Worm (Caenorhabditis elegans): ENCODE data around the gene cpg-2.

Gene cpg-2

DNA sequence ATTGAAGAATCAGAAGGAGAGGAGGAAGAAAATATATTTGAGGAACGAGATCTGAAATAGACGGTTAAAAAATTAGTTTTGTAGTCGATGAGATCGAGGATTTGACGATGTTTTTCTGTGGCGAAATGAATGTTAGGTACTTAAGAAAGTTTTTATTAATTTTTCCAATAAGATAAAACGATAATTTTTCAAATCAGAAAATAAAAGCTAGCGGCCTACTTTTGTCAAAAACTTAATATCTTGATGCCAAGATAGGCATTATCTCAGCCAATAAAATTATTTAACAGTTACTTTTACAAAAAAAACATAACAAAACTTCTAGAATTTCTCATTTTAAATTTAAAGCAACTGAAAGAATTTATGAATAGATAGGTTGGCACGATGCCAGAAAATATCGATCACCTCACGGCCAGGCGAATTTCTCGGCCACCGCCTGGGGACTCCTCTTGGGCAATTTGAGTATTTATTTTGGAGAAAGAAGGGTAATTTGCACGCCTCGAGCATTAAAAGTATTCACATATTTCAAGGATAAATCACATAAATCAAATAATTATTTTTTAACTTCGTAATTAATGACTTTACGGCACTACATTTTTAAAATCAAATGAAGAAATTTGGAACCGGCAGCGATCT is 16.0 kb downstream of the cpg-2 start, which contains the start of gene fubl-2:
Gene fubl-2, minus strand, starts transcription at position 51 of the 633 bp plus-strand sequence.
- peak; percentile 26; the same call in 1 of the 2 replicates for TF ChIP-seq ceh-91 (GFP tag; IDR thresholded peaks at IDR 0.05)
- TF ChIP-seq fkh-3 (tag; optimal IDR thresholded peaks at IDR 0.05) = no peak
- TF ChIP-seq F23B12.7 (tag; optimal IDR thresholded peaks at IDR 0.05; ENCODE audit: insufficient read depth) = peak; percentile 27
- peak; percentile 39 for TF ChIP-seq lsl-1 (GFP tag; optimal IDR thresholded peaks at IDR 0.05)
- 0 out of 2 replicates have a peak, but pooled peaks have one; percentile 31 for TF ChIP-seq ceh-100 (GFP tag; IDR thresholded peaks at IDR 0.05)
- peak; percentile 62 for TF ChIP-seq ZK185.1 (tag; optimal IDR thresholded peaks at IDR 0.05; ENCODE audit: poor library complexity, severe bottlenecking)
- TF ChIP-seq rec-8 (tag; optimal IDR thresholded peaks at IDR 0.05) = peak in 1 of 2 experiments; percentile 26
- TF ChIP-seq F33H1.4 (GFP tag; IDR thresholded peaks at IDR 0.05) = peak; percentile 60
- TF ChIP-seq him-1 (tag; optimal IDR thresholded peaks at IDR 0.05) = peak; percentile 5
- no peak for TF ChIP-seq nhr-90 (tag; optimal IDR thresholded peaks at IDR 0.05)
- TF ChIP-seq madf-10 (tag; optimal IDR thresholded peaks at IDR 0.05) = peak; percentile 29
- TF ChIP-seq unc-130 (GFP tag; optimal IDR thresholded peaks at IDR 0.05) = peak; percentile 49
- TF ChIP-seq attf-5 (GFP tag; optimal IDR thresholded peaks at IDR 0.05) = peak; percentile 4
- no peak for TF ChIP-seq snpc-4 (GFP tag; optimal IDR thresholded peaks at IDR 0.05)
- peak in 1 of 4 experiments; percentile 25 for TF ChIP-seq snpc-4 (tag; optimal IDR thresholded peaks at IDR 0.05)
- TF ChIP-seq aptf-2 (GFP tag; conservative IDR thresholded peaks at IDR 0.05) = 0 out of 2 replicates have a peak, but pooled peaks have one; percentile 63
- TF ChIP-seq Y67H2A.10 (GFP tag; conservative IDR thresholded peaks at IDR 0.05) = no peak
- 0 out of 2 replicates have a peak, but pooled peaks have one; percentile 38 for TF ChIP-seq attf-3 (GFP tag; conservative IDR thresholded peaks at IDR 0.05)
- TF ChIP-seq Y53F4B.3 (GFP tag; IDR thresholded peaks at IDR 0.05) = no peak
- no peak for TF ChIP-seq dox-1 (GFP tag; IDR thresholded peaks at IDR 0.05)
- peak in 1 of 2 experiments; percentile 14 for TF ChIP-seq let-607 (tag; optimal IDR thresholded peaks at IDR 0.05)
- TF ChIP-seq snpc-1.1 (tag; optimal IDR thresholded peaks at IDR 0.05; ENCODE audit: insufficient read depth) = peak; percentile 28
- TF ChIP-seq let-526 (GFP tag; IDR thresholded peaks at IDR 0.05) = no peak
- TF ChIP-seq snpc-3.4 (tag; optimal IDR thresholded peaks at IDR 0.05) = peak; percentile 45
- peak; percentile 59; the same call in 1 of the 2 replicates for TF ChIP-seq D2030.7 (GFP tag; IDR thresholded peaks at IDR 0.05)

- TF ChIP-seq attf-5 (GFP tag; optimal IDR thresholded peaks at IDR 0.05) = peak; percentile 41
- peak; percentile 26 for TF ChIP-seq nhr-80 (tag; optimal IDR thresholded peaks at IDR 0.05)
- TF ChIP-seq hmg-1.2 (GFP tag; IDR thresholded peaks at IDR 0.05) = peak; percentile 68; the same call in 1 of the 2 replicates
- no peak for TF ChIP-seq snpc-4 (GFP tag; optimal IDR thresholded peaks at IDR 0.05)
- TF ChIP-seq snpc-4 (tag; optimal IDR thresholded peaks at IDR 0.05) = no peak
Measured at ce11 chrIII:7087180-7087579, 16.6 kb downstream of the cpg-2 start.

ce11 chrIII:7084908-7085307 is 18.9 kb downstream of the cpg-2 start, which contains the start of gene tofu-7:
Gene tofu-7 (minus strand): TSS chrIII:7085018.
- TF ChIP-seq F22D6.2 (tag; optimal IDR thresholded peaks at IDR 0.05) (no peak), ama-1 (optimal IDR thresholded peaks at IDR 0.05) (no peak), ama-1 (GFP tag; optimal IDR thresholded peaks at IDR 0.05) (no peak), ceh-27 (GFP tag; optimal IDR thresholded peaks at IDR 0.05) (no peak), lin-26 (GFP tag; IDR thresholded peaks at IDR 0.05) (no peak), somi-1 (GFP tag; optimal IDR thresholded peaks at IDR 0.05) (no peak), efl-1 (GFP tag; optimal IDR thresholded peaks at IDR 0.05) (peak; percentile 80), egl-18 (GFP tag; IDR thresholded peaks at IDR 0.05) (no peak), B0336.3 (GFP tag; IDR thresholded peaks at IDR 0.05) (no peak), nhr-179 (tag; optimal IDR thresholded peaks at IDR 0.05) (no peak), chd-7 (tag; optimal IDR thresholded peaks at IDR 0.05) (no peak), zfh-2 (GFP tag; conservative IDR thresholded peaks at IDR 0.05) (no peak), nfyb-1 (GFP tag; IDR thresholded peaks at IDR 0.05) (no peak), nhr-27 (tag; optimal IDR thresholded peaks at IDR 0.05) (no peak), F57A8.1 (GFP tag; optimal IDR thresholded peaks at IDR 0.05) (no peak), madf-8 (GFP tag; conservative IDR thresholded peaks at IDR 0.05) (no peak), Y53F4B.3 (GFP tag; IDR thresholded peaks at IDR 0.05) (no peak), ztf-18 (tag; optimal IDR thresholded peaks at IDR 0.05) (no peak), rpc-1 (optimal IDR thresholded peaks at IDR 0.05) (no peak), rpc-1 (tag; optimal IDR thresholded peaks at IDR 0.05) (no peak)
